Fruit fly (Drosophila melanogaster) whole organism, embryonic: ENCODE data around the gene CG5080.

Experiments used
- Ada2b ChIP-seq: fragments of 200-800 bp; sonication (Bioruptor generic); IDR thresholded peaks from 2 replicates; pipeline ENCODE4 v1.3.6; 2022; ENCODE audit warnings: missing biosample characterization, missing genetic modification characterization
- B-H1 ChIP-seq: fragments of 200-800 bp; sonication (Bioruptor generic); IDR thresholded peaks from 3 replicates; pipeline ENCODE4 v1.3.6; 2022; ENCODE audit warnings: missing biosample characterization, missing genetic modification characterization
- CG10431 ChIP-seq: fragments of 200-800 bp; sonication (Bioruptor generic); optimal IDR thresholded peaks from 3 replicates; lab custom pipeline; 2018; ENCODE audit warnings: missing biosample characterization, mild to moderate bottlenecking, missing genetic modification characterization
- CG11093 ChIP-seq: fragments of 200-800 bp; sonication (Bioruptor generic); IDR thresholded peaks from 3 replicates; pipeline ENCODE4 v1.3.6; 2022; ENCODE audit warnings: missing biosample characterization, missing genetic modification characterization
- CG12236 ChIP-seq: fragments of 200-800 bp; sonication (Bioruptor generic); optimal IDR thresholded peaks from 2 replicates; lab custom pipeline; 2016; ENCODE audit warnings: missing biosample characterization, missing genetic modification characterization
- CG12659 ChIP-seq: fragments of 200-800 bp; sonication (Bioruptor generic); optimal IDR thresholded peaks from 3 replicates; lab custom pipeline; 2017; ENCODE audit warnings: mild to moderate bottlenecking, missing biosample characterization, missing genetic modification reagents, missing genetic modification characterization
- CG12942 ChIP-seq: fragments of 200-800 bp; sonication (Bioruptor generic); optimal IDR thresholded peaks from 3 replicates; lab custom pipeline; 2016; ENCODE audit warnings: missing biosample characterization, missing genetic modification characterization
- CG13775 ChIP-seq: fragments of 200-800 bp; sonication (Bioruptor generic); optimal IDR thresholded peaks from 3 replicates; lab custom pipeline; 2017; ENCODE audit warnings: missing biosample characterization, mild to moderate bottlenecking, missing genetic modification characterization
- CG18764 ChIP-seq: fragments of 200-800 bp; sonication (Bioruptor generic); optimal IDR thresholded peaks from 3 replicates; lab custom pipeline; 2016; ENCODE audit warnings: missing biosample characterization, missing genetic modification characterization
- CG2120 ChIP-seq: fragments of 200-800 bp; sonication (Bioruptor generic); optimal IDR thresholded peaks from 3 replicates; lab custom pipeline; 2016; ENCODE audit warnings: missing biosample characterization, missing genetic modification characterization
- CG31224 ChIP-seq: fragments of 200-800 bp; sonication (Bioruptor generic); IDR thresholded peaks from 2 replicates; pipeline ENCODE4 v1.3.6; 2022; ENCODE audit warnings: missing biosample characterization, missing genetic modification characterization
- CG3281 ChIP-seq: fragments of 200-800 bp; sonication (Bioruptor generic); optimal IDR thresholded peaks from 3 replicates; lab custom pipeline; 2017; ENCODE audit warnings: missing biosample characterization, mild to moderate bottlenecking, missing genetic modification characterization
- CG43689 ChIP-seq: fragments of 200-800 bp; sonication (Bioruptor generic); IDR thresholded peaks from 2 replicates; pipeline ENCODE4 v1.3.6; 2022; ENCODE audit warnings: missing biosample characterization, missing genetic modification characterization
- CG4820 ChIP-seq: fragments of 200-800 bp; sonication (Bioruptor generic); optimal IDR thresholded peaks from 3 replicates; lab custom pipeline; 2016; ENCODE audit warnings: missing biosample characterization, missing genetic modification characterization
- CG9727 ChIP-seq: fragments of 200-800 bp; sonication (Bioruptor generic); optimal IDR thresholded peaks from 3 replicates; lab custom pipeline; 2017; ENCODE audit warnings: missing biosample characterization, mild to moderate bottlenecking, missing genetic modification characterization
- CG9797 ChIP-seq: fragments of 200-800 bp; sonication (Bioruptor generic); optimal IDR thresholded peaks from 3 replicates; lab custom pipeline; 2018; ENCODE audit warnings: missing biosample characterization, mild to moderate bottlenecking, missing genetic modification characterization
- CTCF ChIP-seq: fragments of 200-800 bp; sonication (Bioruptor generic); optimal IDR thresholded peaks from 2 replicates; lab custom pipeline; 2017; ENCODE audit warnings: missing biosample characterization, mild to moderate bottlenecking, missing genetic modification characterization, moderate library complexity
- CrebB ChIP-seq: fragments of 200-800 bp; sonication (Bioruptor generic); optimal IDR thresholded peaks from 3 replicates; lab custom pipeline; 2018; ENCODE audit warnings: missing biosample characterization, mild to moderate bottlenecking, missing genetic modification characterization
- HLH3B ChIP-seq: fragments of 200-800 bp; sonication (Bioruptor generic); IDR thresholded peaks from 2 replicates; pipeline ENCODE4 v1.3.6; 2022; ENCODE audit warnings: missing biosample characterization, missing genetic modification characterization
- Hmx ChIP-seq: fragments of 200-800 bp; sonication (Bioruptor generic); optimal IDR thresholded peaks from 2 replicates; lab custom pipeline; 2016; ENCODE audit warnings: missing biosample characterization, missing genetic modification characterization
- Hr51 ChIP-seq, 2 experiments: fragments of 200-800 bp; sonication (Bioruptor generic); optimal IDR thresholded peaks; 2 replicates in 1 of 2; 3 replicates in 1 of 2; lab custom pipeline; 2016 to 2018; ENCODE audit warnings: missing biosample characterization in 2 of 2, missing genetic modification characterization in 2 of 2, mild to moderate bottlenecking in 1 of 2, moderate library complexity in 1 of 2
- Lpt ChIP-seq: fragments of >200 bp; optimal IDR thresholded peaks from 2 replicates; lab custom pipeline; 2018; ENCODE audit warnings: missing biosample characterization, missing genetic modification characterization
- NFAT ChIP-seq: fragments of 200-800 bp; sonication (Bioruptor generic); IDR thresholded peaks from 2 replicates; pipeline ENCODE4 v1.3.6; 2022; ENCODE audit warnings: missing biosample characterization, missing genetic modification characterization
- Nf-YA ChIP-seq: fragments of 200-800 bp; sonication (Bioruptor generic); IDR thresholded peaks from 2 replicates; pipeline ENCODE4 v1.3.6; 2022; ENCODE audit warnings: missing biosample characterization, missing genetic modification characterization
- Oaz ChIP-seq: fragments of 200-800 bp; sonication (Bioruptor generic); IDR thresholded peaks from 2 replicates; pipeline ENCODE4 v1.3.6; 2022; ENCODE audit warnings: missing biosample characterization, missing genetic modification characterization
- PHDP ChIP-seq: fragments of 200-800 bp; sonication (Bioruptor generic); optimal IDR thresholded peaks from 3 replicates; lab custom pipeline; 2018; ENCODE audit warnings: missing biosample characterization, mild to moderate bottlenecking, missing genetic modification characterization, moderate library complexity
- Poxn ChIP-seq: fragments of 200-800 bp; sonication (Bioruptor generic); IDR thresholded peaks from 2 replicates; pipeline ENCODE4 v1.3.6; 2022; ENCODE audit warnings: missing biosample characterization, missing genetic modification characterization
- Trl ChIP-seq, 3 experiments: fragments of >200 bp in 2 of 3; fragments of 200-800 bp in 1 of 3; sonication (Bioruptor generic) in 1 of 3; optimal IDR thresholded peaks; 2 replicates in 1 of 3; 3 replicates in 2 of 3; lab custom pipeline; 2016 to 2017; ENCODE audit warnings: missing biosample characterization in 1 of 3, missing genetic modification characterization in 1 of 3
- YL-1 ChIP-seq: fragments of 200-800 bp; sonication (Bioruptor generic); optimal IDR thresholded peaks from 3 replicates; lab custom pipeline; 2017; ENCODE audit warnings: missing biosample characterization, mild to moderate bottlenecking, missing genetic modification characterization
- ara ChIP-seq: fragments of 200-800 bp; sonication (Bioruptor generic); IDR thresholded peaks from 2 replicates; pipeline ENCODE4 v1.3.6; 2022; ENCODE audit warnings: missing biosample characterization, missing genetic modification characterization
- bab2 ChIP-seq: fragments of 200-800 bp; sonication (Bioruptor generic); optimal IDR thresholded peaks from 2 replicates; lab custom pipeline; 2016; ENCODE audit warnings: missing biosample characterization, missing genetic modification characterization
- br ChIP-seq: fragments of >200 bp; optimal IDR thresholded peaks from 2 replicates; lab custom pipeline; 2017
- bsh ChIP-seq, 2 experiments: fragments of 200-800 bp; sonication (Bioruptor generic); optimal IDR thresholded peaks; 2 replicates each; lab custom pipeline; 2017 to 2018; ENCODE audit warnings: mild to moderate bottlenecking in 2 of 2, missing biosample characterization in 2 of 2, missing genetic modification characterization in 2 of 2, moderate library complexity in 1 of 2
- caup ChIP-seq: fragments of 200-800 bp; sonication (Bioruptor generic); optimal IDR thresholded peaks from 3 replicates; lab custom pipeline; 2017; ENCODE audit warnings: missing biosample characterization, mild to moderate bottlenecking, missing genetic modification characterization, moderate library complexity; ENCODE audit not compliant: severe bottlenecking
- ci ChIP-seq: fragments of 200-800 bp; sonication (Bioruptor generic); IDR thresholded peaks from 3 replicates; pipeline ENCODE4 v1.3.6; 2022; ENCODE audit warnings: missing biosample characterization, missing genetic modification characterization
- dimm ChIP-seq: fragments of 200-800 bp; sonication (Bioruptor generic); IDR thresholded peaks from 2 replicates; pipeline ENCODE4 v1.3.6; 2022; ENCODE audit warnings: missing biosample characterization, missing genetic modification characterization
- dm ChIP-seq: fragments of 200-800 bp; sonication (Bioruptor generic); optimal IDR thresholded peaks from 3 replicates; lab custom pipeline; 2016; ENCODE audit warnings: missing biosample characterization, missing genetic modification characterization
- fd64A ChIP-seq: fragments of 200-800 bp; sonication (Bioruptor generic); optimal IDR thresholded peaks from 3 replicates; lab custom pipeline; 2018; ENCODE audit warnings: missing biosample characterization, mild to moderate bottlenecking, missing genetic modification characterization
- fru ChIP-seq: fragments of >200 bp; optimal IDR thresholded peaks from 2 replicates; lab custom pipeline; 2017
- gcm2 ChIP-seq: fragments of 200-800 bp; sonication (Bioruptor generic); optimal IDR thresholded peaks from 2 replicates; lab custom pipeline; 2016; ENCODE audit warnings: missing biosample characterization, missing genetic modification characterization
- gsb-n ChIP-seq: fragments of 200-800 bp; sonication (Bioruptor generic); optimal IDR thresholded peaks from 3 replicates; lab custom pipeline; 2018; ENCODE audit warnings: missing biosample characterization, mild to moderate bottlenecking, missing genetic modification characterization
- ken ChIP-seq: fragments of 200-800 bp; sonication (Bioruptor generic); IDR thresholded peaks from 3 replicates; pipeline ENCODE4 v1.3.6; 2022; ENCODE audit warnings: missing biosample characterization, missing genetic modification characterization
- lmd ChIP-seq: fragments of 200-800 bp; sonication (Bioruptor generic); IDR thresholded peaks from 2 replicates; pipeline ENCODE4 v1.3.6; 2022; ENCODE audit warnings: missing biosample characterization, missing genetic modification characterization
- otp ChIP-seq: fragments of 200-800 bp; sonication (Bioruptor generic); IDR thresholded peaks from 3 replicates; pipeline ENCODE4, ENCODE4 v1.3.6; 2022; ENCODE audit warnings: missing biosample characterization, missing genetic modification characterization
- pfk ChIP-seq: fragments of 200-800 bp; sonication (Bioruptor generic); optimal IDR thresholded peaks from 2 replicates; lab custom pipeline; 2018; ENCODE audit warnings: missing biosample characterization, mild to moderate bottlenecking, missing genetic modification characterization, moderate library complexity
- pros ChIP-seq: fragments of 200-800 bp; sonication (Bioruptor generic); optimal IDR thresholded peaks from 3 replicates; lab custom pipeline; 2019; ENCODE audit warnings: missing biosample characterization, mild to moderate bottlenecking, missing genetic modification characterization, moderate library complexity
- tin ChIP-seq: fragments of 200-800 bp; sonication (Bioruptor generic); optimal IDR thresholded peaks from 3 replicates; lab custom pipeline; 2016; ENCODE audit warnings: missing biosample characterization, missing genetic modification characterization
- toy ChIP-seq: fragments of 200-800 bp; sonication (Bioruptor generic); IDR thresholded peaks from 2 replicates; pipeline ENCODE4 v1.3.6; 2022; ENCODE audit warnings: missing biosample characterization, missing genetic modification characterization
- ttk ChIP-seq: fragments of 200-800 bp; sonication (Bioruptor generic); IDR thresholded peaks from 2 replicates; pipeline ENCODE4 v2.1.2; 2022; ENCODE audit warnings: missing biosample characterization, missing genetic modification characterization
- zen2 ChIP-seq: fragments of 200-800 bp; sonication (Bioruptor generic); IDR thresholded peaks from 3 replicates; pipeline ENCODE4 v1.3.6; 2022; ENCODE audit warnings: missing biosample characterization, missing genetic modification characterization; ENCODE audit not compliant: partially characterized antibody

The CG5080 gene

DNA sequence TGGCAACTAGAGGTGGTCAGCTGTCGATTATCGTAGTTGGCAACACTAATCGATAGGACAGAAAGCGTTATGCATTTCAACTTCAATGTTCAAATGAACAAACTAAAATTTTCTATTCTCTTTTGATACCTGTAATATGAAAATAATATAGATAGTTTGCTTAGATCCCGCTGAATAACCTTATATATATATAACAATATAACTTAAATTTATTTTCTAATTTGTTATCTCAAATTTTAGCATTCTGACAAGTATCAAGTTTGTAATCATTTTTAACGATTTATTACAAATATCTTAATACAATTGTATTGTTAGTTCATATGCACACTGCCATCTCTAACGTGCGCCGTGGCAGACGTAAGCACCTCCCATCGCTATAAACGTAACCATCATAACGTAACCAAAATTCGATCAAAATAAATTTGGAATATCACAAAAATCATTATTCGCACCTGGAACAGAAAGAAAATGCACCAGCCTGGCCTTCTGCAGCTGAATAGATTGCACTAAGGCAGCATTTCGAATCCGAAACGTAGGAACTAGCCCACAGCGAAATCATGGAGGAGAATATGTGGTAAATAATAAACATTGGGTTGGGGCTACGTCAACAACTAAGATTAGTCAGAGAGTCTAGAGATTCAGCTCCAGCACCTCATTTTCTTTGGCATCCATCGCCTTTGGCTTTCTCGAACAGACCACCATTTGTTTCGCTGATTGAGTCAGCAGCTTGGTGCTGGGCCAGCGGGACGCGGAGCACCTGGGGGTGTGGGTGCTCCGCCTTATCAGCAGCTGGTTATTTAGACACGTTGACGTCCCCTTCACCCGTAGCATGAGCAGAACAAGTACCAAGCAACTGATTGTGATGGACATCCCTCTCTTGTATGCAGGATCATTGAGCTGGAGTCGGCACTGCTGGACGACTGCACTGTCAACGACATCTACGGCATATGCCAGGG is 34.5 kb downstream of the CG5080 start, which contains the start of the genes Pino and TBC1D23 (continued):
- TF ChIP-seq ara (GFP tag; lab: Robert Waterston, UW) = peak; percentile 63
- peak; percentile 61 for TF ChIP-seq CG31224 (GFP tag; lab: Robert Waterston, UW)
- TF ChIP-seq ttk (GFP tag; lab: Robert Waterston, UW) = peak; percentile 59; the same call in 1 of the 2 replicates
- TF ChIP-seq Hmx = no peak
- peak; percentile 72; the same call in 1 of the 3 replicates for TF ChIP-seq ken
- 0 out of 2 replicates have a peak, but pooled peaks have one; percentile 12 for TF ChIP-seq dimm (GFP tag; lab: Robert Waterston, UW)
- TF ChIP-seq bab2 (GFP tag; lab: Kevin White, UChicago) = peak; percentile 62
- TF ChIP-seq gcm2 (GFP tag; lab: Kevin White, UChicago) = no peak
- peak; percentile 35; the same call in 1 of the 2 replicates for TF ChIP-seq Ada2b (GFP tag; lab: Robert Waterston, UW)
- 0 out of 3 replicates have a peak, but pooled peaks have one; percentile 42 for TF ChIP-seq zen2 (GFP tag; lab: Robert Waterston, UW)
- TF ChIP-seq Nf-YA (GFP tag; lab: Robert Waterston, UW) = no peak
- TF ChIP-seq PHDP (tag; lab: Kevin White, UChicago) = peak; percentile 71
- peak; percentile 66 for TF ChIP-seq CG9727 (GFP tag; lab: Kevin White, UChicago)
- TF ChIP-seq YL-1 (GFP tag; lab: Kevin White, UChicago) = peak; percentile 25
- TF ChIP-seq bsh (GFP tag; optimal IDR thresholded peaks at IDR 0.05; lab: Kevin White, UChicago) = peak in 1 of 2 experiments; percentile 65
- no peak for TF ChIP-seq Poxn (GFP tag; lab: Robert Waterston, UW)
- peak; percentile 75 for TF ChIP-seq CG13775
- TF ChIP-seq toy (GFP tag; lab: Robert Waterston, UW) = no peak
- TF ChIP-seq dm (GFP tag; lab: Kevin White, UChicago) = no peak
- TF ChIP-seq pros (GFP tag; lab: Kevin White, UChicago) = no peak
- TF ChIP-seq Trl (optimal IDR thresholded peaks at IDR 0.05; lab: Kevin White, UChicago) = no peak
- TF ChIP-seq Trl (GFP tag; optimal IDR thresholded peaks at IDR 0.05; lab: Kevin White, UChicago) = peak; percentile 2
- no peak for TF ChIP-seq br (lab: Kevin White, UChicago)
- peak; percentile 76 for TF ChIP-seq CG12659 (GFP tag; lab: Kevin White, UChicago)
- peak; percentile 60; the same call in 1 of the 2 replicates for TF ChIP-seq HLH3B (GFP tag; lab: Robert Waterston, UW)
- peak; percentile 1 for TF ChIP-seq CG9797
- TF ChIP-seq gsb-n = peak; percentile 44
- TF ChIP-seq CTCF (GFP tag; lab: Kevin White, UChicago) = no peak
- peak; percentile 80 for TF ChIP-seq CG2120 (GFP tag; lab: Kevin White, UChicago)
- no peak for TF ChIP-seq Lpt (GFP tag; lab: Kevin White, UChicago)
- TF ChIP-seq lmd (GFP tag; lab: Robert Waterston, UW) = peak; percentile 73
- TF ChIP-seq CrebB (tag; lab: Kevin White, UChicago) = peak; percentile 14
- peak; percentile 70 for TF ChIP-seq NFAT (GFP tag; lab: Robert Waterston, UW)
- no peak for TF ChIP-seq CG11093 (GFP tag; lab: Robert Waterston, UW)
- no peak for TF ChIP-seq CG43689 (GFP tag; lab: Robert Waterston, UW)
- no peak for TF ChIP-seq otp (GFP tag; lab: Robert Waterston, UW)
- no peak for TF ChIP-seq CG10431
- TF ChIP-seq caup (GFP tag; lab: Kevin White, UChicago) = peak; percentile 45
- peak; percentile 72 for TF ChIP-seq CG12942
- no peak for TF ChIP-seq fd64A (GFP tag; lab: Kevin White, UChicago)
- peak; percentile 52 for TF ChIP-seq CG18764 (GFP tag; lab: Kevin White, UChicago)
- peak; percentile 55 for TF ChIP-seq CG4820 (GFP tag; lab: Kevin White, UChicago)
- peak; percentile 46; the same call in 1 of the 2 replicates for TF ChIP-seq Oaz (GFP tag; lab: Robert Waterston, UW)
- TF ChIP-seq pfk = no peak
- TF ChIP-seq Hr51 (GFP tag; optimal IDR thresholded peaks at IDR 0.05; lab: Kevin White, UChicago) = peak; percentile 54 to 75
- no peak for TF ChIP-seq CG12236 (GFP tag; lab: Kevin White, UChicago)
- no peak for TF ChIP-seq ci (GFP tag; lab: Robert Waterston, UW)
- peak; percentile 69 for TF ChIP-seq tin (GFP tag; lab: Kevin White, UChicago)
- peak; percentile 42; the same call in 2 of the 3 replicates for TF ChIP-seq B-H1
- TF ChIP-seq CG3281 = peak; percentile 67
- TF ChIP-seq fru (lab: Kevin White, UChicago) = no peak
